Worm (Caenorhabditis elegans): ENCODE results near the gene col-117.
"Not testable (repeated sequence)": the region's sequence is repeated elsewhere in the genome, so short reads cannot be mapped to it uniquely, and the experiment has no call there.

- TF ChIP-seq mel-28 (tag; optimal IDR thresholded peaks at IDR 0.05; ENCODE audit: borderline replicate concordance); F49E8.2 (tag; optimal IDR thresholded peaks at IDR 0.05; ENCODE audit: insufficient read depth); unc-62 (GFP tag; optimal IDR thresholded peaks at IDR 0.05); aptf-3 (GFP tag; IDR thresholded peaks at IDR 0.05); F52B5.7 (tag; optimal IDR thresholded peaks at IDR 0.05); snpc-1.3 (tag; optimal IDR thresholded peaks at IDR 0.05; ENCODE audit: insufficient read depth); ama-1 (optimal IDR thresholded peaks at IDR 0.05); ama-1 (GFP tag; optimal IDR thresholded peaks at IDR 0.05): not testable (repeated sequence)
Measured at ce11 chrIV:8788048-8788447, 35.9 kb downstream of the col-117 start, which contains the start of gene C33D9.10.
